Worm (Caenorhabditis elegans) whole organism, L4/young adult: Measurements from ENCODE around the gene R102.10.

Experiments used
- W03F9.2 ChIP-seq: fragments of 150-350 bp; optimal IDR thresholded peaks from 2 replicates; lab custom pipeline; 2014; ENCODE audit warnings: missing biosample characterization, missing genetic modification characterization
- him-1 ChIP-seq: sonication (generic microtip); optimal IDR thresholded peaks from 2 replicates; lab custom pipeline; 2016; ENCODE audit warnings: missing genotype, missing genetic modification reagents, missing genetic modification characterization, missing compliant biosample characterization

- TF ChIP-seq him-1 (no peak), W03F9.2 (tag; lab: Kevin White, UChicago) (no peak)
Observed at ce11 chrIV:10716348-10716747, 11.1 kb downstream of the R102.10 start, which contains the start of gene ncx-3.
